Fruit fly (Drosophila melanogaster) S2 (cell line): ENCODE data around the gene fu.

Experiments
- CG8478 ChIP-seq: fragments of >200 bp; optimal IDR thresholded peaks from 2 replicates; lab custom pipeline; 2018
- CTCF ChIP-seq, 2 experiments: fragments of >200 bp; optimal IDR thresholded peaks; 2 replicates each; lab custom pipeline; 2018

fu gene

dm6 chrX:18647961-18648360, 9.6 kb upstream of the fu start, which contains the start of gene Nup35:
Gene Nup35 (plus strand): TSS chrX:18648182.
- no peak for TF ChIP-seq CTCF (optimal IDR thresholded peaks at IDR 0.05; lab: Kevin White, UChicago)
- no peak for TF ChIP-seq CG8478

- TF ChIP-seq CG8478 (no peak), CTCF (optimal IDR thresholded peaks at IDR 0.05; lab: Kevin White, UChicago) (no peak)
Observed at dm6 chrX:18650252-18650651, 7.3 kb upstream of the fu start, which contains the start of gene Hou. Gene Hou (minus strand): TSS chrX:18650444.

dm6 chrX:18652879-18653278, 4.7 kb upstream of the fu start, which contains the start of gene Ing3:
Gene Ing3 (minus strand): TSS chrX:18653091.
- TF ChIP-seq CG8478 (no peak), CTCF (optimal IDR thresholded peaks at IDR 0.05; lab: Kevin White, UChicago) (peak in 1 of 2 experiments; percentile 4)

- no peak for TF ChIP-seq CTCF (optimal IDR thresholded peaks at IDR 0.05; lab: Kevin White, UChicago)
- no peak for TF ChIP-seq CG8478
Observed at dm6 chrX:18657012-18657411, 543 bp upstream of the fu start, which contains the start of gene CG6659. Gene CG6659 (minus strand): TSS chrX:18657286.

- TF ChIP-seq CTCF (optimal IDR thresholded peaks at IDR 0.05; lab: Kevin White, UChicago) (no peak), CG8478 (no peak)
Observed at dm6 chrX:18662053-18662452, 4.5 kb downstream of the fu start, which contains the start of gene CG6696. Gene CG6696 (minus strand): TSS chrX:18662153.

- no peak for TF ChIP-seq CTCF (optimal IDR thresholded peaks at IDR 0.05; lab: Kevin White, UChicago)
- no peak for TF ChIP-seq CG8478
Observed at dm6 chrX:18663362-18663761, 5.8 kb downstream of the fu start.

- TF ChIP-seq CTCF (optimal IDR thresholded peaks at IDR 0.05; lab: Kevin White, UChicago) (no peak), CG8478 (no peak)
Observed at dm6 chrX:18665715-18666267, 8.2 kb downstream of the fu start.

dm6 chrX:18668293-18668692, 10.7 kb downstream of the fu start:
- TF ChIP-seq CG8478 (no peak), CTCF (optimal IDR thresholded peaks at IDR 0.05; lab: Kevin White, UChicago) (no peak)

dm6 chrX:18669811-18670477, 12.4 kb downstream of the fu start:
- TF ChIP-seq CG8478, result no peak

- TF ChIP-seq CTCF (optimal IDR thresholded peaks at IDR 0.05; lab: Kevin White, UChicago) (no peak), CG8478 (no peak)
Observed at dm6 chrX:18671545-18672174, 14.1 kb downstream of the fu start.

- no peak for TF ChIP-seq CTCF (optimal IDR thresholded peaks at IDR 0.05; lab: Kevin White, UChicago)
- TF ChIP-seq CG8478, result no peak
Observed at dm6 chrX:18672900-18673529, 15.5 kb downstream of the fu start.

dm6 chrX:18675272-18675671, 17.7 kb downstream of the fu start:
- TF ChIP-seq CTCF (optimal IDR thresholded peaks at IDR 0.05; lab: Kevin White, UChicago) (no peak), CG8478 (no peak)

dm6 chrX:18675702-18676101, 18.1 kb downstream of the fu start:
- TF ChIP-seq CTCF (optimal IDR thresholded peaks at IDR 0.05; lab: Kevin White, UChicago) (no peak), CG8478 (no peak)

- no peak for TF ChIP-seq CG8478
Observed at dm6 chrX:18676756-18677155, 19.2 kb downstream of the fu start.

- TF ChIP-seq CG8478 (no peak), CTCF (optimal IDR thresholded peaks at IDR 0.05; lab: Kevin White, UChicago) (no peak)
Observed at dm6 chrX:18678876-18679275, 21.3 kb downstream of the fu start.

- TF ChIP-seq CTCF (optimal IDR thresholded peaks at IDR 0.05; lab: Kevin White, UChicago) (no peak), CG8478 (no peak)
Observed at dm6 chrX:18681410-18681809, 23.9 kb downstream of the fu start.
